Fruit fly (Drosophila melanogaster) whole organism, embryonic: ENCODE results near the gene CG33331.

Experiments used
- Aef1 ChIP-seq: fragments of 200-800 bp; sonication (Bioruptor generic); IDR thresholded peaks from 3 replicates; pipeline ENCODE4 v1.3.6; 2022; ENCODE audit warnings: missing biosample characterization, missing genetic modification characterization
- BEAF-32 ChIP-seq: fragments of 200-800 bp; sonication (Bioruptor generic); optimal IDR thresholded peaks from 3 replicates; lab custom pipeline; 2017; ENCODE audit warnings: missing biosample characterization, missing genetic modification characterization, mild to moderate bottlenecking, moderate library complexity, missing genetic modification reagents
- Blimp-1 ChIP-seq: fragments of 200-800 bp; sonication (Bioruptor generic); optimal IDR thresholded peaks from 3 replicates; lab custom pipeline; 2018; ENCODE audit warnings: missing biosample characterization, missing genetic modification characterization, mild to moderate bottlenecking, moderate library complexity, missing genetic modification reagents
- CG11398 ChIP-seq: fragments of 200-800 bp; sonication (Bioruptor generic); optimal IDR thresholded peaks from 2 replicates; lab custom pipeline; 2016; ENCODE audit warnings: missing biosample characterization, missing genetic modification characterization
- CG11456 ChIP-seq: fragments of 200-800 bp; sonication (Bioruptor generic); IDR thresholded peaks from 3 replicates; pipeline ENCODE4 v1.3.6; 2022; ENCODE audit warnings: missing biosample characterization, missing genetic modification characterization
- CG12391 ChIP-seq: fragments of 200-800 bp; sonication (Bioruptor generic); optimal IDR thresholded peaks from 3 replicates; lab custom pipeline; 2018; ENCODE audit warnings: missing biosample characterization, mild to moderate bottlenecking, missing genetic modification characterization, moderate library complexity
- CG13296 ChIP-seq: fragments of 200-800 bp; sonication (Bioruptor generic); optimal IDR thresholded peaks from 3 replicates; lab custom pipeline; 2018; ENCODE audit warnings: missing biosample characterization, mild to moderate bottlenecking, missing genetic modification characterization
- CG14710 ChIP-seq: fragments of 200-800 bp; sonication (Bioruptor generic); optimal IDR thresholded peaks from 3 replicates; lab custom pipeline; 2019; ENCODE audit warnings: missing biosample characterization, mild to moderate bottlenecking, missing genetic modification characterization, moderate library complexity
- CG1603 ChIP-seq: fragments of 200-800 bp; sonication (Bioruptor generic); optimal IDR thresholded peaks from 2 replicates; lab custom pipeline; 2019; ENCODE audit warnings: missing biosample characterization, mild to moderate bottlenecking, missing genetic modification characterization, moderate library complexity
- CG17385 ChIP-seq: fragments of 200-800 bp; sonication (Bioruptor generic); optimal IDR thresholded peaks from 3 replicates; lab custom pipeline; 2018; ENCODE audit warnings: missing biosample characterization, mild to moderate bottlenecking, missing genetic modification characterization
- CG2712 ChIP-seq: fragments of 200-800 bp; optimal IDR thresholded peaks from 3 replicates; lab custom pipeline; 2019; ENCODE audit warnings: missing biosample characterization, mild to moderate bottlenecking, missing genetic modification characterization, moderate library complexity
- CG3163 ChIP-seq: fragments of 200-800 bp; sonication (Bioruptor generic); optimal IDR thresholded peaks from 3 replicates; lab custom pipeline; 2016; ENCODE audit warnings: missing biosample characterization, missing genetic modification characterization
- CG33213 ChIP-seq: fragments of 200-800 bp; sonication (Bioruptor generic); optimal IDR thresholded peaks from 3 replicates; lab custom pipeline; 2016; ENCODE audit warnings: missing biosample characterization, missing genetic modification characterization
- CG34224 ChIP-seq: fragments of 200-800 bp; sonication (Bioruptor generic); IDR thresholded peaks from 3 replicates; pipeline ENCODE4 v1.3.6; 2022; ENCODE audit warnings: missing biosample characterization, missing genetic modification characterization; ENCODE audit not compliant: partially characterized antibody
- CG5180 ChIP-seq: fragments of 200-800 bp; sonication (Bioruptor generic); optimal IDR thresholded peaks from 3 replicates; lab custom pipeline; 2017; ENCODE audit warnings: missing biosample characterization, missing genetic modification characterization, mild to moderate bottlenecking, moderate library complexity, missing genetic modification reagents
- CG8388 ChIP-seq: fragments of 200-800 bp; sonication (Bioruptor generic); optimal IDR thresholded peaks from 2 replicates; lab custom pipeline; 2019; ENCODE audit warnings: missing biosample characterization, mild to moderate bottlenecking, missing genetic modification characterization, moderate library complexity
- CG9932 ChIP-seq: fragments of 200-800 bp; sonication (Bioruptor generic); IDR thresholded peaks from 2 replicates; pipeline ENCODE4 v1.3.6; 2022; ENCODE audit warnings: missing biosample characterization, missing genetic modification characterization
- CrebB ChIP-seq: fragments of 200-800 bp; sonication (Bioruptor generic); optimal IDR thresholded peaks from 3 replicates; lab custom pipeline; 2018; ENCODE audit warnings: missing biosample characterization, mild to moderate bottlenecking, missing genetic modification characterization
- D19B ChIP-seq: fragments of 200-800 bp; sonication (Bioruptor generic); optimal IDR thresholded peaks from 2 replicates; lab custom pipeline; 2017; ENCODE audit warnings: missing biosample characterization, mild to moderate bottlenecking, missing genetic modification characterization
- ERR ChIP-seq: fragments of 200-800 bp; sonication (Bioruptor generic); optimal IDR thresholded peaks from 2 replicates; lab custom pipeline; 2016; ENCODE audit warnings: missing biosample characterization, missing genetic modification characterization
- Fer1 ChIP-seq: fragments of 200-800 bp; sonication (Bioruptor generic); optimal IDR thresholded peaks from 2 replicates; lab custom pipeline; 2017; ENCODE audit warnings: missing biosample characterization, mild to moderate bottlenecking, missing genetic modification characterization
- HLH54F ChIP-seq: fragments of 200-800 bp; sonication (Bioruptor generic); optimal IDR thresholded peaks from 3 replicates; lab custom pipeline; 2016; ENCODE audit warnings: missing biosample characterization, missing genetic modification characterization
- Hr51 ChIP-seq, 2 experiments: fragments of 200-800 bp; sonication (Bioruptor generic); optimal IDR thresholded peaks; 2 replicates in 1 of 2; 3 replicates in 1 of 2; lab custom pipeline; 2016 to 2018; ENCODE audit warnings: missing biosample characterization in 2 of 2, missing genetic modification characterization in 2 of 2, mild to moderate bottlenecking in 1 of 2, moderate library complexity in 1 of 2
- Lpt ChIP-seq: fragments of >200 bp; optimal IDR thresholded peaks from 2 replicates; lab custom pipeline; 2018; ENCODE audit warnings: missing biosample characterization, missing genetic modification characterization
- MBD-R2 ChIP-seq: fragments of 200-800 bp; sonication (Bioruptor generic); IDR thresholded peaks from 2 replicates; pipeline ENCODE4 v1.3.6; 2022; ENCODE audit warnings: missing biosample characterization, missing genetic modification characterization
- Mrtf ChIP-seq: fragments of 200-800 bp; sonication (Bioruptor generic); IDR thresholded peaks from 3 replicates; pipeline ENCODE4 v1.3.6; 2022; ENCODE audit warnings: missing biosample characterization, missing genetic modification characterization
- Sox102F ChIP-seq: fragments of 200-800 bp; sonication (Bioruptor generic); optimal IDR thresholded peaks from 2 replicates; lab custom pipeline; 2018; ENCODE audit warnings: missing biosample characterization, mild to moderate bottlenecking, missing genetic modification characterization, moderate library complexity
- Spps ChIP-seq: fragments of 200-800 bp; sonication (Bioruptor generic); optimal IDR thresholded peaks from 2 replicates; lab custom pipeline; 2018; ENCODE audit warnings: missing biosample characterization, mild to moderate bottlenecking, missing genetic modification characterization
- Xbp1 ChIP-seq: fragments of 200-800 bp; sonication (Bioruptor generic); optimal IDR thresholded peaks from 3 replicates; lab custom pipeline; 2016; ENCODE audit warnings: missing biosample characterization, mild to moderate bottlenecking, missing genetic modification characterization
- amos ChIP-seq: fragments of 200-800 bp; sonication (Bioruptor generic); IDR thresholded peaks from 2 replicates; pipeline ENCODE4 v1.3.6; 2022; ENCODE audit warnings: missing biosample characterization, missing genetic modification characterization; ENCODE audit not compliant: partially characterized antibody
- bigmax ChIP-seq: fragments of 200-800 bp; sonication (Bioruptor generic); optimal IDR thresholded peaks from 2 replicates; lab custom pipeline; 2018; ENCODE audit warnings: missing biosample characterization, mild to moderate bottlenecking, missing genetic modification characterization
- bowl ChIP-seq: fragments of 200-800 bp; sonication (Bioruptor generic); IDR thresholded peaks from 2 replicates; pipeline ENCODE4 v1.3.6; 2022; ENCODE audit warnings: missing biosample characterization, missing genetic modification characterization
- disco-r ChIP-seq: fragments of 200-800 bp; sonication (Bioruptor generic); optimal IDR thresholded peaks from 2 replicates; lab custom pipeline; 2016; ENCODE audit warnings: missing biosample characterization, missing genetic modification characterization
- dmrt11E ChIP-seq: fragments of 200-800 bp; sonication (Bioruptor generic); optimal IDR thresholded peaks from 3 replicates; lab custom pipeline; 2018; ENCODE audit warnings: missing biosample characterization, mild to moderate bottlenecking, missing genetic modification characterization, moderate library complexity
- dpn ChIP-seq, 2 experiments: fragments of 200-800 bp; sonication (Bioruptor generic); optimal IDR thresholded peaks; 3 replicates each; lab custom pipeline; 2016; ENCODE audit warnings: missing biosample characterization in 2 of 2, missing genetic modification characterization in 2 of 2
- esg ChIP-seq: fragments of 200-800 bp; sonication (Bioruptor generic); conservative IDR thresholded peaks from 2 replicates; pipeline ENCODE4 v1.3.6; 2022; ENCODE audit warnings: missing biosample characterization, missing genetic modification characterization
- fd64A ChIP-seq: fragments of 200-800 bp; sonication (Bioruptor generic); optimal IDR thresholded peaks from 3 replicates; lab custom pipeline; 2018; ENCODE audit warnings: missing biosample characterization, mild to moderate bottlenecking, missing genetic modification characterization
- fru ChIP-seq: fragments of >200 bp; optimal IDR thresholded peaks from 2 replicates; lab custom pipeline; 2017
- insv ChIP-seq, 2 experiments: fragments of 200-800 bp; sonication (Bioruptor generic); optimal IDR thresholded peaks; 3 replicates each; lab custom pipeline; 2016 to 2018; ENCODE audit warnings: missing biosample characterization in 2 of 2, missing genetic modification characterization in 2 of 2
- jing ChIP-seq: fragments of 200-800 bp; sonication (Bioruptor generic); optimal IDR thresholded peaks from 2 replicates; lab custom pipeline; 2018; ENCODE audit warnings: missing biosample characterization, mild to moderate bottlenecking, missing genetic modification characterization
- mld ChIP-seq: fragments of 200-800 bp; sonication (Bioruptor generic); IDR thresholded peaks from 3 replicates; pipeline ENCODE4 v1.3.6; 2022; ENCODE audit warnings: missing biosample characterization, missing genetic modification characterization; ENCODE audit not compliant: partially characterized antibody
- nau ChIP-seq: fragments of 200-800 bp; sonication (Bioruptor generic); optimal IDR thresholded peaks from 3 replicates; lab custom pipeline; 2017; ENCODE audit warnings: missing biosample characterization, mild to moderate bottlenecking, missing genetic modification characterization, missing genetic modification reagents
- pan ChIP-seq, 4 experiments: fragments of >200 bp in 3 of 4; fragments of 200-800 bp in 1 of 4; sonication (Bioruptor generic) in 1 of 4; optimal IDR thresholded peaks in 3 of 4; IDR thresholded peaks in 1 of 4; 2 replicates each; pipeline versions ENCODE4 v1.3.6 to Lab custom; 2017 to 2022; ENCODE audit warnings: missing biosample characterization in 2 of 4, missing genetic modification characterization in 2 of 4, mixed read lengths in 1 of 4
- pita ChIP-seq: fragments of 200-800 bp; sonication (Bioruptor generic); optimal IDR thresholded peaks from 2 replicates; lab custom pipeline; 2017; ENCODE audit warnings: missing biosample characterization, mild to moderate bottlenecking, missing genetic modification characterization
- sens-2 ChIP-seq: fragments of 200-800 bp; sonication (Bioruptor generic); IDR thresholded peaks from 2 replicates; pipeline ENCODE4 v1.3.6; 2022; ENCODE audit warnings: missing biosample characterization, missing genetic modification characterization
- so ChIP-seq: fragments of 200-800 bp; sonication (Bioruptor generic); IDR thresholded peaks from 3 replicates; pipeline ENCODE4 v1.3.6; 2022; ENCODE audit warnings: missing biosample characterization, missing genetic modification characterization
- twi ChIP-seq: fragments of 200-800 bp; optimal IDR thresholded peaks from 2 replicates; lab custom pipeline; 2019; ENCODE audit warnings: missing biosample characterization, mild to moderate bottlenecking, missing genetic modification characterization, moderate library complexity
- unpg ChIP-seq: fragments of 200-800 bp; sonication (Bioruptor generic); optimal IDR thresholded peaks from 3 replicates; lab custom pipeline; 2018; ENCODE audit warnings: missing biosample characterization, mild to moderate bottlenecking, missing genetic modification characterization, moderate library complexity
- usp ChIP-seq: fragments of >200 bp; optimal IDR thresholded peaks from 2 replicates; lab custom pipeline; 2017; ENCODE audit warnings: missing biosample characterization, missing genetic modification characterization

Gene CG33331

dm6 chr3R:14903837-14904431 is 17.7 kb downstream of the CG33331 start, which contains the start of gene VhaPPA1-1 (continued):
- TF ChIP-seq CG3163 (GFP tag; lab: Kevin White, UChicago) (no peak), dpn (GFP tag; optimal IDR thresholded peaks at IDR 0.05; lab: Kevin White, UChicago) (peak in 1 of 2 experiments; percentile 30), MBD-R2 (GFP tag; lab: Robert Waterston, UW) (peak; percentile 44; the same call in 1 of the 2 replicates), bowl (GFP tag; lab: Robert Waterston, UW) (no peak), CG33213 (GFP tag; lab: Kevin White, UChicago) (peak; percentile 15), disco-r (GFP tag; lab: Kevin White, UChicago) (no peak), pita (peak; percentile 78), CG8388 (peak; percentile 9), CG34224 (GFP tag; lab: Robert Waterston, UW) (no peak; the same call in 2 of the 3 replicates), Lpt (no peak), Blimp-1 (GFP tag; lab: Kevin White, UChicago) (no peak), pan (optimal IDR thresholded peaks at IDR 0.05; lab: Kevin White, UChicago) (no peak), pan (GFP tag; optimal IDR thresholded peaks at IDR 0.05 in 1 of 2, IDR thresholded peaks at IDR 0.05 in 1 of 2) (peak in 1 of 2 experiments; percentile 11), CG11398 (GFP tag; lab: Kevin White, UChicago) (no peak), CG12391 (tag; lab: Kevin White, UChicago) (peak; percentile 24), CG17385 (GFP tag; lab: Kevin White, UChicago) (no peak), twi (peak; percentile 50), CG9932 (GFP tag; lab: Robert Waterston, UW) (no peak), dmrt11E (tag; lab: Kevin White, UChicago) (peak; percentile 27), sens-2 (GFP tag; lab: Robert Waterston, UW) (0 out of 2 replicates have a peak, but pooled peaks have one; percentile 28), BEAF-32 (GFP tag; lab: Kevin White, UChicago) (peak; percentile 72), CG13296 (GFP tag; lab: Kevin White, UChicago) (no peak), mld (no peak), insv (GFP tag; optimal IDR thresholded peaks at IDR 0.05; lab: Kevin White, UChicago) (peak in 1 of 2 experiments; percentile 5), CG5180 (GFP tag; lab: Kevin White, UChicago) (no peak), amos (GFP tag; lab: Robert Waterston, UW) (peak; percentile 40; the same call in 1 of the 2 replicates), CG11456 (GFP tag; lab: Robert Waterston, UW) (no peak), Spps (tag; lab: Kevin White, UChicago) (no peak), jing (GFP tag; lab: Kevin White, UChicago) (no peak), esg (GFP tag; lab: Robert Waterston, UW) (no peak), Xbp1 (GFP tag; lab: Kevin White, UChicago) (peak; percentile 37), D19B (no peak), usp (no peak), so (GFP tag; lab: Robert Waterston, UW) (no peak), Sox102F (GFP tag; lab: Kevin White, UChicago) (no peak), CG14710 (peak; percentile 85), CG1603 (tag; lab: Kevin White, UChicago) (peak; percentile 55), HLH54F (GFP tag; lab: Kevin White, UChicago) (no peak), CG2712 (peak; percentile 47), Fer1 (peak; percentile 17), fd64A (GFP tag; lab: Kevin White, UChicago) (no peak), Aef1 (no peak), fru (no peak), ERR (GFP tag; lab: Kevin White, UChicago) (no peak), Hr51 (GFP tag; optimal IDR thresholded peaks at IDR 0.05; lab: Kevin White, UChicago) (no peak), bigmax (no peak), nau (GFP tag; lab: Kevin White, UChicago) (no peak), unpg (GFP tag; lab: Kevin White, UChicago) (peak; percentile 6), CrebB (tag; lab: Kevin White, UChicago) (no peak), Mrtf (no peak)
